Worm (Caenorhabditis elegans) whole organism, L4 larva: ENCODE data around the gene hsp-43.

Experiments
- F10B5.3 ChIP-seq: sonication (generic microtip); optimal IDR thresholded peaks from 2 replicates; lab custom pipeline; 2016; ENCODE audit warnings: mild to moderate bottlenecking, missing genetic modification characterization, missing compliant biosample characterization
- F26F4.8 ChIP-seq: fragments of 200-800 bp; sonication (Bioruptor generic); conservative IDR thresholded peaks from 2 replicates; pipeline ENCODE4 v1.3.6; 2022; ENCODE audit warnings: missing genetic modification characterization, missing compliant biosample characterization
- F37D6.2 ChIP-seq: sonication (generic microtip); optimal IDR thresholded peaks from 2 replicates; lab custom pipeline; 2016; ENCODE audit warnings: mild to moderate bottlenecking, missing genetic modification characterization, missing compliant biosample characterization
- F44E2.7 ChIP-seq: fragments of 200-800 bp; sonication (Bioruptor generic); IDR thresholded peaks from 2 replicates; pipeline ENCODE4 v2.1.2; 2022; ENCODE audit warnings: missing genetic modification characterization, missing compliant biosample characterization
- F49E8.2 ChIP-seq: sonication (generic microtip); optimal IDR thresholded peaks from 2 replicates; lab custom pipeline; 2016; ENCODE audit warnings: missing compliant biosample characterization, mild to moderate bottlenecking, missing genetic modification characterization, borderline replicate concordance
- R02D3.7 ChIP-seq: fragments of 150-350 bp; sonication (generic microtip); optimal IDR thresholded peaks from 3 replicates; lab custom pipeline; 2014; ENCODE audit warnings: missing biosample characterization, missing genetic modification characterization
- T20F7.1 ChIP-seq: fragments of 200-800 bp; sonication (Bioruptor generic); optimal IDR thresholded peaks from 2 replicates; lab custom pipeline; 2018; ENCODE audit warnings: mild to moderate bottlenecking, missing genetic modification characterization, missing compliant biosample characterization
- T26A8.4 ChIP-seq: fragments of 200-800 bp; sonication (Bioruptor generic); IDR thresholded peaks from 2 replicates; pipeline ENCODE4 v1.3.6; 2022; ENCODE audit warnings: missing genetic modification characterization, missing compliant biosample characterization
- Y105C5A.15 ChIP-seq: fragments of 200-800 bp; sonication (Bioruptor generic); IDR thresholded peaks from 2 replicates; pipeline ENCODE4 v1.3.6; 2022; ENCODE audit warnings: missing genetic modification characterization, missing compliant biosample characterization
- Y5F2A.4 ChIP-seq: fragments of 200-800 bp; sonication (Bioruptor generic); optimal IDR thresholded peaks from 2 replicates; lab custom pipeline; 2018; ENCODE audit warnings: mild to moderate bottlenecking, missing genetic modification characterization, missing compliant biosample characterization
- Y75B8A.6 ChIP-seq: fragments of 200-800 bp; sonication (Bioruptor generic); IDR thresholded peaks from 2 replicates; pipeline ENCODE4 v1.3.6; 2022; ENCODE audit warnings: missing genetic modification reagents, missing genetic modification characterization, missing compliant biosample characterization
- ZK337.2 ChIP-seq: fragments of 200-800 bp; sonication (Bioruptor generic); IDR thresholded peaks from 2 replicates; pipeline ENCODE4 v1.3.6; 2022; ENCODE audit warnings: missing genetic modification reagents, missing genetic modification characterization, missing compliant biosample characterization
- ZK546.5 ChIP-seq, 2 experiments: sonication (generic microtip); optimal IDR thresholded peaks; 2 replicates each; lab custom pipeline; 2017; ENCODE audit warnings: missing biosample characterization in 2 of 2, missing genetic modification characterization in 2 of 2
- aha-1 ChIP-seq: fragments of 150-350 bp; peaks from one replicate; lab custom pipeline; 2014; ENCODE audit warnings: missing biosample characterization, missing genetic modification characterization
- ceh-20 ChIP-seq: fragments of 200-800 bp; sonication (Bioruptor generic); IDR thresholded peaks from 2 replicates; pipeline ENCODE4 v1.3.6; 2022; ENCODE audit warnings: missing genetic modification reagents, missing genetic modification characterization, missing compliant biosample characterization
- ceh-28 ChIP-seq: fragments of 150-350 bp; optimal IDR thresholded peaks from 2 replicates; lab custom pipeline; 2014; ENCODE audit warnings: missing biosample characterization, missing genetic modification reagents, missing genetic modification characterization
- ceh-32 ChIP-seq: sonication (generic microtip); optimal IDR thresholded peaks from 2 replicates; lab custom pipeline; 2016; ENCODE audit warnings: mild to moderate bottlenecking, missing genetic modification characterization, missing compliant biosample characterization; ENCODE audit not compliant: poor library complexity
- ceh-62 ChIP-seq: sonication (generic microtip); optimal IDR thresholded peaks from 2 replicates; lab custom pipeline; 2017; ENCODE audit warnings: missing biosample characterization, missing genetic modification characterization
- ces-1 ChIP-seq: fragments of 150-350 bp; sonication (generic microtip); optimal IDR thresholded peaks from 4 replicates; lab custom pipeline; 2014; ENCODE audit warnings: missing biosample characterization, missing genetic modification reagents, missing genetic modification characterization
- ctbp-1 ChIP-seq: fragments of 200-800 bp; sonication (Bioruptor generic); IDR thresholded peaks from 2 replicates; pipeline ENCODE4 v1.3.6; 2022; ENCODE audit warnings: missing genetic modification reagents, missing genetic modification characterization, missing compliant biosample characterization
- daf-19 ChIP-seq: fragments of 200-800 bp; sonication (Bioruptor generic); conservative IDR thresholded peaks from 2 replicates; pipeline ENCODE4 v1.3.6; 2022; ENCODE audit warnings: missing genetic modification characterization, missing compliant biosample characterization
- duxl-1 ChIP-seq: sonication (generic microtip); optimal IDR thresholded peaks from 2 replicates; lab custom pipeline; 2016; ENCODE audit warnings: mild to moderate bottlenecking, missing genetic modification characterization, moderate library complexity, missing compliant biosample characterization; ENCODE audit not compliant: poor library complexity
- fkh-10 ChIP-seq: fragments of 150-350 bp; optimal IDR thresholded peaks from 2 replicates; lab custom pipeline; 2014; ENCODE audit warnings: missing biosample characterization, missing genetic modification reagents, missing genetic modification characterization
- gei-8 ChIP-seq: fragments of 200-800 bp; sonication (Bioruptor generic); optimal IDR thresholded peaks from 2 replicates; lab custom pipeline; 2018; ENCODE audit warnings: mild to moderate bottlenecking, missing genetic modification characterization, missing compliant biosample characterization
- hlh-11 ChIP-seq: fragments of 200-800 bp; sonication (Bioruptor generic); optimal IDR thresholded peaks from 2 replicates; lab custom pipeline; 2018; ENCODE audit warnings: mild to moderate bottlenecking, missing genetic modification characterization, missing compliant biosample characterization
- hmg-1.1 ChIP-seq: fragments of 200-800 bp; sonication (Bioruptor generic); IDR thresholded peaks from 2 replicates; pipeline ENCODE4 v1.3.6; 2022; ENCODE audit warnings: missing genetic modification reagents, missing genetic modification characterization, missing compliant biosample characterization
- jun-1 ChIP-seq: fragments of 150-350 bp; optimal IDR thresholded peaks from 2 replicates; lab custom pipeline; 2014; ENCODE audit warnings: missing biosample characterization, missing genetic modification reagents, missing genetic modification characterization
- lim-7 ChIP-seq: fragments of 200-800 bp; sonication (Bioruptor generic); IDR thresholded peaks from 2 replicates; pipeline ENCODE4 v1.3.6; 2022; ENCODE audit warnings: missing genetic modification characterization, missing compliant biosample characterization
- lin-1 ChIP-seq: fragments of 200-800 bp; sonication (Bioruptor generic); IDR thresholded peaks from 2 replicates; pipeline ENCODE4 v1.3.6; 2022; ENCODE audit warnings: missing genetic modification reagents, missing genetic modification characterization, missing compliant biosample characterization
- lin-13 ChIP-seq: fragments of 150-350 bp; optimal IDR thresholded peaks from 2 replicates; lab custom pipeline; 2014; ENCODE audit warnings: missing biosample characterization, missing genetic modification reagents, missing genetic modification characterization
- lin-15B ChIP-seq: fragments of 150-350 bp; sonication (generic microtip); optimal IDR thresholded peaks from 3 replicates; lab custom pipeline; 2014; ENCODE audit warnings: missing biosample characterization, missing genetic modification characterization
- lsy-2 ChIP-seq, 2 experiments: fragments of 150-350 bp in 1 of 2; sonication (generic microtip) in 1 of 2; optimal IDR thresholded peaks; 2 replicates each; lab custom pipeline; 2014 to 2017; ENCODE audit warnings: missing biosample characterization in 2 of 2, missing genetic modification characterization in 2 of 2
- mdl-1 ChIP-seq, 2 experiments: fragments of 150-350 bp in 1 of 2; sonication (generic microtip) in 1 of 2; optimal IDR thresholded peaks; 2 replicates each; lab custom pipeline; 2014 to 2017; ENCODE audit warnings: missing biosample characterization in 2 of 2, missing genetic modification characterization in 2 of 2
- nhr-11 ChIP-seq: fragments of 150-350 bp; optimal IDR thresholded peaks from 2 replicates; lab custom pipeline; 2014; ENCODE audit warnings: missing biosample characterization, missing genetic modification characterization
- nhr-111 ChIP-seq: fragments of 200-800 bp; sonication (Bioruptor generic); optimal IDR thresholded peaks from 2 replicates; lab custom pipeline; 2018; ENCODE audit warnings: mild to moderate bottlenecking, missing genetic modification characterization, missing compliant biosample characterization
- nhr-237 ChIP-seq: sonication (generic microtip); optimal IDR thresholded peaks from 2 replicates; lab custom pipeline; 2017; ENCODE audit warnings: missing biosample characterization, missing genetic modification characterization
- nhr-42 ChIP-seq: fragments of 200-800 bp; sonication (Bioruptor generic); IDR thresholded peaks from 2 replicates; pipeline ENCODE4 v1.3.6; 2022; ENCODE audit warnings: missing genetic modification characterization, missing compliant biosample characterization
- nhr-6 ChIP-seq: fragments of 150-350 bp; optimal IDR thresholded peaks from 2 replicates; lab custom pipeline; 2014; ENCODE audit warnings: missing biosample characterization, missing genetic modification characterization
- pha-4 ChIP-seq, 2 experiments: fragments of 150-350 bp in 1 of 2; fragments of 200-800 bp in 1 of 2; sonication (Bioruptor generic) in 1 of 2; IDR thresholded peaks in 1 of 2; optimal IDR thresholded peaks in 1 of 2; 2 replicates each; pipeline versions ENCODE4 v1.3.6 to Lab custom; 2014 to 2022; ENCODE audit warnings: missing genetic modification characterization in 2 of 2, missing genetic modification reagents in 2 of 2, missing biosample characterization in 1 of 2, missing compliant biosample characterization in 1 of 2
- pqm-1 ChIP-seq: sonication (generic microtip); optimal IDR thresholded peaks from 2 replicates; lab custom pipeline; 2017; ENCODE audit warnings: missing biosample characterization, missing genetic modification characterization
- rbr-2 ChIP-seq: sonication (generic microtip); optimal IDR thresholded peaks from 2 replicates; lab custom pipeline; 2016; ENCODE audit warnings: missing genotype, missing genetic modification characterization, missing compliant biosample characterization
- sdz-12 ChIP-seq: fragments of 200-800 bp; sonication (Bioruptor generic); optimal IDR thresholded peaks from 2 replicates; lab custom pipeline; 2018; ENCODE audit warnings: mild to moderate bottlenecking, missing genetic modification characterization, missing compliant biosample characterization
- set-16 ChIP-seq: fragments of 200-800 bp; sonication (Bioruptor generic); IDR thresholded peaks from 2 replicates; pipeline ENCODE4 v1.3.6; 2022; ENCODE audit warnings: missing genetic modification reagents, missing genetic modification characterization, missing compliant biosample characterization
- skn-1 ChIP-seq: fragments of 150-350 bp; optimal IDR thresholded peaks from 2 replicates; lab custom pipeline; 2014; ENCODE audit warnings: missing biosample characterization, missing genetic modification characterization
- snpc-1.2 ChIP-seq: fragments of 200-800 bp; sonication (Bioruptor generic); IDR thresholded peaks from 2 replicates; pipeline ENCODE4 v1.3.6; 2022; ENCODE audit warnings: missing genetic modification reagents, missing genetic modification characterization, missing compliant biosample characterization
- unc-130 ChIP-seq: sonication (generic microtip); optimal IDR thresholded peaks from 2 replicates; lab custom pipeline; 2016; ENCODE audit warnings: missing genetic modification reagents, missing genetic modification characterization, missing compliant biosample characterization
- unc-39 ChIP-seq: sonication (generic microtip); optimal IDR thresholded peaks from 2 replicates; lab custom pipeline; 2017; ENCODE audit warnings: missing biosample characterization, missing genetic modification characterization
- zag-1 ChIP-seq: fragments of 150-350 bp; optimal IDR thresholded peaks from 2 replicates; lab custom pipeline; 2014; ENCODE audit warnings: missing biosample characterization, missing genetic modification characterization
- zip-2 ChIP-seq: fragments of 150-350 bp; optimal IDR thresholded peaks from 2 replicates; lab custom pipeline; 2014; ENCODE audit warnings: missing biosample characterization, missing genetic modification characterization

Gene hsp-43

DNA sequence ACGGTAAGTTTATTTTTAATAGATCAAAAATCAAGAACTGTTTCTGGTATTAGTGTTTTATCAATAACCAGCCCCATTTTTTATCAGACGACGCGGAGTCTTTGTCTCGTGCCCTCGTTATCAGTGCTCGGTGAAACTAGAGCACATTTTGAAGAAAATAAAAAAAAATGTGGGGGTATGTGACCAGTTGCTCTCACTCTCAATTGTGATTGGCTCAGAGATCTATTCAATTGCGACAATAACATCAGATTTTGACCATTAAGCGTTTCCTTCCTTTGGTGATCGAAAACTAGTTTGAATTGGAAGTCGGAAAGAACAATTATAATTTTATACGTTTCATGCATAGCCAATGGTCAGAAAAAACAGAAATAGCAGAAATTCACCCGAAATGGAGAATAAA, 21.1 kb upstream of the hsp-43 start (continued):
- TF ChIP-seq ceh-32 (tag; lab: Kevin White, UChicago) (no peak), rbr-2 (tag; lab: Kevin White, UChicago) (no peak), nhr-11 (tag; lab: Kevin White, UChicago) (no peak), aha-1 (tag; lab: Kevin White, UChicago) (peak; percentile 68), ctbp-1 (GFP tag; lab: Robert Waterston, UW) (no peak), nhr-42 (no peak), Y5F2A.4 (no peak), lin-13 (no peak), Y105C5A.15 (no peak), mdl-1 (tag; optimal IDR thresholded peaks at IDR 0.05; lab: Kevin White, UChicago) (no peak), F37D6.2 (tag; lab: Kevin White, UChicago) (no peak), lin-1 (GFP tag; lab: Robert Waterston, UW) (peak; percentile 42), daf-19 (GFP tag; lab: Robert Waterston, UW) (no peak), T26A8.4 (GFP tag; lab: Robert Waterston, UW) (0 out of 2 replicates have a peak, but pooled peaks have one; percentile 14)

DNA sequence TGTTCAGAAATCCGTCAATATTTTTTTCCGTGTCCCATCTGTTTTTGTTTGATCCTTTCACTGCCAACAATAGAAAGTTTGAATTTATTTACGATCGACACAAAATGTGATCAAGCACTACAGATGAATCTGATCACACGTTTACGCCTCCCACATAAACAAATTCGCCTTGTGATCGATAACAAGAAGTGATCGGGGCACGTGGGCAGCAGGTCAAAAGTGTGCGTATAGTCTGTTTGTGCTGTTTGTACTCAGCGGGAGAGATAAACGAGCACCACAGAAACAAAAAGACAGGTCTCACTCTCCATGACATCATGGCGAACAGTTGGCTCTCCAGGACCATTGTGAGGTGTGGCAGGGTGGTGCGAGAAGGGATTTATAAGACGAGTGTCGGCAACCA, 20.2 kb upstream of the hsp-43 start:
- TF ChIP-seq ctbp-1 (GFP tag; lab: Robert Waterston, UW), result no peak
- no peak for TF ChIP-seq Y75B8A.6
- no peak for TF ChIP-seq unc-39 (tag; lab: Kevin White, UChicago)
- 0 out of 2 replicates have a peak, but pooled peaks have one; percentile 24 for TF ChIP-seq snpc-1.2 (GFP tag; lab: Robert Waterston, UW)
- no peak for TF ChIP-seq F26F4.8 (GFP tag; lab: Robert Waterston, UW)
- TF ChIP-seq lin-15B (tag; lab: Kevin White, UChicago), result no peak
- peak; percentile 99 for TF ChIP-seq hlh-11 (tag; lab: Kevin White, UChicago)
- TF ChIP-seq sdz-12 (GFP tag; lab: Kevin White, UChicago), result no peak
- TF ChIP-seq gei-8, result peak; percentile 69
- TF ChIP-seq fkh-10 (GFP tag; lab: Kevin White, UChicago), result no peak
- peak; percentile 62 for TF ChIP-seq T20F7.1
- TF ChIP-seq lim-7 (GFP tag; lab: Robert Waterston, UW), result no peak
- TF ChIP-seq F10B5.3 (tag; lab: Kevin White, UChicago), result no peak
- TF ChIP-seq R02D3.7 (tag; lab: Kevin White, UChicago), result no peak
- no peak for TF ChIP-seq F49E8.2 (tag; lab: Kevin White, UChicago)
- peak; percentile 28 for TF ChIP-seq pqm-1 (tag; lab: Kevin White, UChicago)
- TF ChIP-seq hmg-1.1, result peak; percentile 50
- TF ChIP-seq nhr-6 (tag; lab: Kevin White, UChicago), result peak; percentile 44
- peak; percentile 45; the same call in 1 of the 2 replicates for TF ChIP-seq set-16 (GFP tag; lab: Robert Waterston, UW)
- TF ChIP-seq F44E2.7 (GFP tag; lab: Robert Waterston, UW), result no peak
- TF ChIP-seq ZK337.2, result no peak
- no peak for TF ChIP-seq ceh-28 (tag; lab: Kevin White, UChicago)
- no peak for TF ChIP-seq zip-2
- no peak for TF ChIP-seq nhr-111 (GFP tag; lab: Kevin White, UChicago)
- peak; percentile 34 for TF ChIP-seq jun-1 (tag; lab: Kevin White, UChicago)
- no peak for TF ChIP-seq unc-130 (GFP tag; lab: Kevin White, UChicago)
- TF ChIP-seq pha-4 (GFP tag; IDR thresholded peaks at IDR 0.05; lab: Robert Waterston, UW), result peak; percentile 63
- peak; percentile 66 for TF ChIP-seq pha-4 (tag; optimal IDR thresholded peaks at IDR 0.05; lab: Kevin White, UChicago)
- TF ChIP-seq skn-1 (tag; lab: Kevin White, UChicago), result no peak
- TF ChIP-seq ceh-62 (tag; lab: Kevin White, UChicago), result no peak
- no peak for TF ChIP-seq nhr-237 (tag; lab: Kevin White, UChicago)
- peak; percentile 27; the same call in 1 of the 2 replicates for TF ChIP-seq ceh-20
- no peak for TF ChIP-seq ZK546.5 (tag; optimal IDR thresholded peaks at IDR 0.05; lab: Kevin White, UChicago)
- peak; percentile 20 for TF ChIP-seq rbr-2 (tag; lab: Kevin White, UChicago)
- TF ChIP-seq Y105C5A.15, result no peak
- TF ChIP-seq nhr-42, result no peak; the same call in 1 of the 2 replicates
- TF ChIP-seq lsy-2 (tag; optimal IDR thresholded peaks at IDR 0.05; lab: Kevin White, UChicago), result peak; percentile 38 to 63
- TF ChIP-seq duxl-1 (tag; lab: Kevin White, UChicago), result peak; percentile 52
- no peak for TF ChIP-seq ces-1
- TF ChIP-seq daf-19 (GFP tag; lab: Robert Waterston, UW), result no peak
- no peak for TF ChIP-seq lin-13
- TF ChIP-seq zag-1, result no peak
